Worm (Caenorhabditis elegans): ENCODE results near the gene arx-4.
A peak's percentile ranks its signal among the peaks of the same experiment; 100 is the strongest.

- TF ChIP-seq zag-1 (tag; optimal IDR thresholded peaks at IDR 0.05) (no peak), nhr-237 (tag; optimal IDR thresholded peaks at IDR 0.05) (no peak), lin-13 (GFP tag; optimal IDR thresholded peaks at IDR 0.05) (no peak), nhr-6 (tag; optimal IDR thresholded peaks at IDR 0.05) (no peak), unc-62 (GFP tag; optimal IDR thresholded peaks at IDR 0.05) (no peak), peb-1 (tag; optimal IDR thresholded peaks at IDR 0.05) (no peak), lsy-2 (tag; optimal IDR thresholded peaks at IDR 0.05) (peak; percentile 13 to 66)
Observed at ce11 chrIII:845485-845884, 16.6 kb upstream of the arx-4 start, which contains the start of gene K02F3.2.
